Worm (Caenorhabditis elegans): Measurements from ENCODE around the gene srlf-32.

ce11 chrIV:11928388-11928787 lies 2.6 kb downstream of the srlf-32 start:
- TF ChIP-seq him-1 (tag; optimal IDR thresholded peaks at IDR 0.05) (no peak), dao-5 (tag; optimal IDR thresholded peaks at IDR 0.05) (no peak)

All from whole organism, L4/young adult.